Worm (Caenorhabditis elegans): ENCODE data around the gene F01G12.18.

The F01G12.18 gene

DNA sequence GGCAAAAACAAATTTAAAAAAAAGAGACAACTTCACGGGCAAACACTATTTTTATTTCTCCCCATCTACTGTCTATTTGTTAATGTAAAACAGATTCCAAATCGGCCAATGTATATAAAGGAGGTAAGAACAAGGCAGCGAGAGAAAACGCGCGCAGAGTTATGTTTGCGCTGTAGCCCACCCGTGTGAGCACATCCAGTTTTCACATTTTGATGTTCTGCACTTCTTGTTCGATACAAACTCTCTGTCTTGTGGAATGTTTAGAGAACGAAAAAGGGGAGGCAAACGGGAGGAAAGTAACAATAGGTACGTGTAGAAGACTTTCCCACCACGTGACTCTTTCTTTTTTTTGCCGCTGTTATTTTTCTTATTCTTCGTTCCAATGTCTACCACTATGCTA, 45.8 kb downstream of the F01G12.18 start:
- TF ChIP-seq ceh-13 (GFP tag; optimal IDR thresholded peaks at IDR 0.05) (no peak), aly-1 (tag; optimal IDR thresholded peaks at IDR 0.05) (no peak), hmbx-1 (tag; optimal IDR thresholded peaks at IDR 0.05) (no peak), tbx-11 (GFP tag; IDR thresholded peaks at IDR 0.05) (no peak), B0310.2 (tag; optimal IDR thresholded peaks at IDR 0.05) (no peak), pes-1 (GFP tag; IDR thresholded peaks at IDR 0.05) (no peak), F13C5.2 (tag; optimal IDR thresholded peaks at IDR 0.05) (no peak), ceh-36 (tag; optimal IDR thresholded peaks at IDR 0.05) (no peak), hnd-1 (tag; optimal IDR thresholded peaks at IDR 0.05) (no peak), hmg-4 (GFP tag; optimal IDR thresholded peaks at IDR 0.05) (no peak), ama-1 (optimal IDR thresholded peaks at IDR 0.05) (no peak), sea-1 (GFP tag; conservative IDR thresholded peaks at IDR 0.05) (no peak), ets-7 (tag; optimal IDR thresholded peaks at IDR 0.05) (no peak)

- no peak for TF ChIP-seq tbx-37 (GFP tag; conservative IDR thresholded peaks at IDR 0.05)
- TF ChIP-seq aly-1 (tag; optimal IDR thresholded peaks at IDR 0.05) = no peak
- no peak for TF ChIP-seq sea-1 (GFP tag; conservative IDR thresholded peaks at IDR 0.05)
- no peak for TF ChIP-seq ets-7 (tag; optimal IDR thresholded peaks at IDR 0.05)
- TF ChIP-seq scrt-1 (GFP tag; IDR thresholded peaks at IDR 0.05) = no peak
- TF ChIP-seq ama-1 (optimal IDR thresholded peaks at IDR 0.05) = no peak
- no peak for TF ChIP-seq flt-1 (GFP tag; IDR thresholded peaks at IDR 0.05)
- no peak for TF ChIP-seq pes-1 (GFP tag; IDR thresholded peaks at IDR 0.05)
- TF ChIP-seq hmbx-1 (tag; optimal IDR thresholded peaks at IDR 0.05) = no peak
- no peak for TF ChIP-seq F13C5.2 (tag; optimal IDR thresholded peaks at IDR 0.05)
- no peak for TF ChIP-seq ceh-13 (GFP tag; optimal IDR thresholded peaks at IDR 0.05)
- TF ChIP-seq tra-4 (tag; optimal IDR thresholded peaks at IDR 0.05) = no peak
- TF ChIP-seq tbx-11 (GFP tag; IDR thresholded peaks at IDR 0.05) = no peak
- TF ChIP-seq ceh-36 (tag; optimal IDR thresholded peaks at IDR 0.05) = no peak
- TF ChIP-seq hmg-4 (GFP tag; optimal IDR thresholded peaks at IDR 0.05) = no peak
- no peak for TF ChIP-seq B0310.2 (tag; optimal IDR thresholded peaks at IDR 0.05)
- no peak for TF ChIP-seq hnd-1 (tag; optimal IDR thresholded peaks at IDR 0.05)
Measured at ce11 chrX:16349019-16349418, 49.3 kb downstream of the F01G12.18 start.

Data from whole organism, early embryonic.